Worm (Caenorhabditis elegans) whole organism, late embryonic: Measurements from ENCODE around the gene srg-53.

Experiments
- ceh-2 ChIP-seq: sonication (generic microtip); optimal IDR thresholded peaks from 2 replicates; lab custom pipeline; 2016; ENCODE audit warnings: missing genotype, missing genetic modification characterization, missing compliant biosample characterization
- ceh-31 ChIP-seq: sonication (generic microtip); optimal IDR thresholded peaks from 2 replicates; lab custom pipeline; 2016; ENCODE audit warnings: missing genetic modification characterization, missing compliant biosample characterization
- hlh-6 ChIP-seq: sonication (generic microtip); optimal IDR thresholded peaks from 2 replicates; lab custom pipeline; 2016; ENCODE audit warnings: missing genotype, missing genetic modification characterization, missing compliant biosample characterization
- nfya-1 ChIP-seq: sonication (generic microtip); optimal IDR thresholded peaks from 2 replicates; lab custom pipeline; 2017; ENCODE audit warnings: missing genetic modification characterization, mild to moderate bottlenecking, missing compliant biosample characterization, antibody characterized with exemption, moderate library complexity
- nhr-11 ChIP-seq: fragments of 150-350 bp; optimal IDR thresholded peaks from 2 replicates; lab custom pipeline; 2014; ENCODE audit warnings: missing biosample characterization, missing genetic modification characterization
- sdc-2 ChIP-seq: sonication (generic microtip); optimal IDR thresholded peaks from 2 replicates; lab custom pipeline; 2016; ENCODE audit warnings: missing genotype, missing genetic modification characterization, missing compliant biosample characterization
- sox-4 ChIP-seq: sonication (generic microtip); optimal IDR thresholded peaks from 2 replicates; lab custom pipeline; 2017; ENCODE audit warnings: mild to moderate bottlenecking, missing genetic modification characterization, inconsistent platforms, missing compliant biosample characterization
- unc-55 ChIP-seq: sonication (generic microtip); optimal IDR thresholded peaks from 2 replicates; lab custom pipeline; 2017; ENCODE audit warnings: missing biosample characterization, missing genetic modification reagents, missing genetic modification characterization

ce11 chrV:852184-852583 lies 27.1 kb upstream of the srg-53 start, which contains the start of gene K09C6.3:
- no peak for TF ChIP-seq nfya-1
- no peak for TF ChIP-seq ceh-2
- no peak for TF ChIP-seq nhr-11 (tag; lab: Kevin White, UChicago)
- TF ChIP-seq hlh-6 (tag; lab: Kevin White, UChicago): no peak
- no peak for TF ChIP-seq unc-55 (GFP tag; lab: Kevin White, UChicago)
- TF ChIP-seq ceh-31 (tag; lab: Kevin White, UChicago): no peak
- TF ChIP-seq sdc-2 (tag; lab: Kevin White, UChicago): no peak
- TF ChIP-seq sox-4: no peak
